Fruit fly (Drosophila melanogaster): ENCODE data around the gene CG43349.

The CG43349 gene

dm6 chr2L:1230691-1231090 lies 30.7 kb downstream of the CG43349 start (continued):
- TF ChIP-seq exex (tag; optimal IDR thresholded peaks at IDR 0.05) (no peak), CG17385 (GFP tag; optimal IDR thresholded peaks at IDR 0.05) (peak; percentile 15), peb (GFP tag; IDR thresholded peaks at IDR 0.05) (no peak), CG2202 (tag; optimal IDR thresholded peaks at IDR 0.05) (no peak), CG14050 (GFP tag; IDR thresholded peaks at IDR 0.05) (no peak), sc (optimal IDR thresholded peaks at IDR 0.05) (no peak), sc (GFP tag; optimal IDR thresholded peaks at IDR 0.05) (no peak), sob (GFP tag; IDR thresholded peaks at IDR 0.05) (0 out of 2 replicates have a peak, but pooled peaks have one; percentile 14), jumu (GFP tag; optimal IDR thresholded peaks at IDR 0.05) (peak; percentile 19), unc-4 (GFP tag; IDR thresholded peaks at IDR 0.05; ENCODE audit: partially characterized antibody) (no peak), Ada2b (GFP tag; IDR thresholded peaks at IDR 0.05) (peak; percentile 34; the same call in 1 of the 2 replicates), fd3F (GFP tag; optimal IDR thresholded peaks at IDR 0.05) (no peak), CG11085 (GFP tag; IDR thresholded peaks at IDR 0.05) (no peak), CG13296 (GFP tag; optimal IDR thresholded peaks at IDR 0.05) (no peak), Dref (GFP tag; IDR thresholded peaks at IDR 0.05) (no peak), CG14667 (GFP tag; IDR thresholded peaks at IDR 0.05) (no peak), az2 (GFP tag; optimal IDR thresholded peaks at IDR 0.05) (no peak), CG7928 (GFP tag; optimal IDR thresholded peaks at IDR 0.05) (no peak), CG9215 (GFP tag; IDR thresholded peaks at IDR 0.05) (no peak), CG3847 (GFP tag; IDR thresholded peaks at IDR 0.05) (no peak), CG5245 (GFP tag; optimal IDR thresholded peaks at IDR 0.05) (no peak), CG2712 (tag; optimal IDR thresholded peaks at IDR 0.05) (peak; percentile 18), TFAM (GFP tag; optimal IDR thresholded peaks at IDR 0.05) (no peak), CG2129 (GFP tag; IDR thresholded peaks at IDR 0.05; ENCODE audit: partially characterized antibody) (no peak), stwl (tag; optimal IDR thresholded peaks at IDR 0.05) (no peak), CG11398 (GFP tag; optimal IDR thresholded peaks at IDR 0.05) (no peak), her (GFP tag; optimal IDR thresholded peaks at IDR 0.05) (no peak), lilli (GFP tag; optimal IDR thresholded peaks at IDR 0.05) (peak; percentile 19), GATAe (GFP tag; conservative IDR thresholded peaks at IDR 0.05) (no peak), CG9437 (GFP tag; optimal IDR thresholded peaks at IDR 0.05) (no peak), da (GFP tag; optimal IDR thresholded peaks at IDR 0.05) (no peak), CG12659 (GFP tag; optimal IDR thresholded peaks at IDR 0.05) (peak; percentile 19), jing (GFP tag; optimal IDR thresholded peaks at IDR 0.05) (no peak), CG15514 (GFP tag; optimal IDR thresholded peaks at IDR 0.05) (peak; percentile 36), chn (GFP tag; optimal IDR thresholded peaks at IDR 0.05) (no peak), CG11696 (GFP tag; IDR thresholded peaks at IDR 0.05) (no peak), CG13123 (GFP tag; optimal IDR thresholded peaks at IDR 0.05) (no peak), caup (GFP tag; optimal IDR thresholded peaks at IDR 0.05; ENCODE audit: severe bottlenecking) (peak; percentile 46), CG43689 (GFP tag; IDR thresholded peaks at IDR 0.05) (no peak), ranshi (GFP tag; IDR thresholded peaks at IDR 0.05) (0 out of 2 replicates have a peak, but pooled peaks have one; percentile 16), Jarid2 (GFP tag; optimal IDR thresholded peaks at IDR 0.05) (no peak), Scr (GFP tag; IDR thresholded peaks at IDR 0.05; ENCODE audit: partially characterized antibody) (no peak), hb (GFP tag; IDR thresholded peaks at IDR 0.05; ENCODE audit: partially characterized antibody) (no peak), CG6654 (GFP tag; optimal IDR thresholded peaks at IDR 0.05) (no peak), HmgD (GFP tag; optimal IDR thresholded peaks at IDR 0.05) (no peak), cad (GFP tag; optimal IDR thresholded peaks at IDR 0.05) (no peak), Dp (GFP tag; optimal IDR thresholded peaks at IDR 0.05) (no peak), CG2875 (GFP tag; optimal IDR thresholded peaks at IDR 0.05) (no peak), jigr1 (GFP tag; IDR thresholded peaks at IDR 0.05) (no peak), Atf3 (GFP tag; optimal IDR thresholded peaks at IDR 0.05) (no peak), Mrtf (GFP tag; IDR thresholded peaks at IDR 0.05) (no peak), dimm (GFP tag; IDR thresholded peaks at IDR 0.05) (0 out of 2 replicates have a peak, but pooled peaks have one; percentile 23)

All from whole organism, embryonic.